Worm (Caenorhabditis elegans) whole organism, early embryonic: ENCODE data around the gene ver-1.

ENCODE experiments used
- B0310.2 ChIP-seq: sonication (generic microtip); optimal IDR thresholded peaks from 2 replicates; lab custom pipeline; 2016; ENCODE audit warnings: mild to moderate bottlenecking, missing genetic modification characterization, missing compliant biosample characterization
- F13C5.2 ChIP-seq: sonication (generic microtip); optimal IDR thresholded peaks from 2 replicates; lab custom pipeline; 2017; ENCODE audit warnings: mild to moderate bottlenecking, missing genetic modification characterization, inconsistent platforms, missing compliant biosample characterization
- aly-1 ChIP-seq: sonication (generic microtip); optimal IDR thresholded peaks from 2 replicates; lab custom pipeline; 2016; ENCODE audit warnings: missing genetic modification characterization, missing compliant biosample characterization
- ama-1 ChIP-seq: fragments of 150-350 bp; optimal IDR thresholded peaks from 2 replicates; lab custom pipeline; 2014
- ceh-13 ChIP-seq: fragments of 200-800 bp; sonication (Bioruptor generic); optimal IDR thresholded peaks from 2 replicates; lab custom pipeline; 2018; ENCODE audit warnings: mild to moderate bottlenecking, missing genetic modification characterization, missing compliant biosample characterization
- ceh-36 ChIP-seq: sonication (generic microtip); optimal IDR thresholded peaks from 2 replicates; lab custom pipeline; 2016; ENCODE audit warnings: missing genetic modification characterization, inconsistent platforms, missing compliant biosample characterization
- ets-7 ChIP-seq: sonication (generic microtip); optimal IDR thresholded peaks from 2 replicates; lab custom pipeline; 2016; ENCODE audit warnings: missing genotype, missing genetic modification characterization, missing compliant biosample characterization
- flt-1 ChIP-seq: fragments of 200-800 bp; sonication (Bioruptor generic); IDR thresholded peaks from 2 replicates; pipeline ENCODE4 v1.3.6; 2022; ENCODE audit warnings: missing genetic modification characterization, missing compliant biosample characterization
- hmg-4 ChIP-seq: fragments of 200-800 bp; sonication (Bioruptor generic); optimal IDR thresholded peaks from 2 replicates; lab custom pipeline; 2018; ENCODE audit warnings: mild to moderate bottlenecking, missing genetic modification characterization, missing compliant biosample characterization
- hnd-1 ChIP-seq: sonication (generic microtip); optimal IDR thresholded peaks from 2 replicates; lab custom pipeline; 2016; ENCODE audit warnings: missing genetic modification characterization, missing compliant biosample characterization
- pes-1 ChIP-seq: fragments of 200-800 bp; sonication (Bioruptor generic); IDR thresholded peaks from 2 replicates; pipeline ENCODE4 v1.3.6; 2022; ENCODE audit warnings: missing genetic modification reagents, missing genetic modification characterization, missing compliant biosample characterization
- sea-1 ChIP-seq: fragments of 200-800 bp; sonication (Bioruptor generic); conservative IDR thresholded peaks from 2 replicates; pipeline ENCODE4 v1.3.6; 2022; ENCODE audit warnings: missing genetic modification characterization, missing compliant biosample characterization
- tbx-11 ChIP-seq: fragments of 200-800 bp; sonication (Bioruptor generic); IDR thresholded peaks from 2 replicates; pipeline ENCODE4 v1.3.6; 2022; ENCODE audit warnings: missing genetic modification characterization, missing compliant biosample characterization
- tbx-37 ChIP-seq: fragments of 200-800 bp; sonication (Bioruptor generic); conservative IDR thresholded peaks from 2 replicates; pipeline ENCODE4 v1.3.6; 2022; ENCODE audit warnings: missing genetic modification reagents, missing genetic modification characterization, missing compliant biosample characterization

ce11 chrIII:189280-189679 is 32.7 kb downstream of the ver-1 start:
- TF ChIP-seq flt-1 (GFP tag; lab: Robert Waterston, UW) = no peak
- no peak for TF ChIP-seq sea-1 (GFP tag; lab: Robert Waterston, UW)
- TF ChIP-seq ceh-36 (tag; lab: Kevin White, UChicago) = no peak
- no peak for TF ChIP-seq aly-1 (tag; lab: Kevin White, UChicago)
- no peak for TF ChIP-seq ama-1
- TF ChIP-seq ceh-13 (GFP tag; lab: Kevin White, UChicago) = no peak
- no peak for TF ChIP-seq B0310.2 (tag; lab: Kevin White, UChicago)
- no peak for TF ChIP-seq tbx-11
- TF ChIP-seq hnd-1 (tag; lab: Kevin White, UChicago) = no peak
- no peak for TF ChIP-seq tbx-37 (GFP tag; lab: Robert Waterston, UW)
- TF ChIP-seq pes-1 (GFP tag; lab: Robert Waterston, UW) = no peak
- no peak for TF ChIP-seq F13C5.2 (tag; lab: Kevin White, UChicago)
- TF ChIP-seq ets-7 (tag; lab: Kevin White, UChicago) = no peak
- no peak for TF ChIP-seq hmg-4
